Worm (Caenorhabditis elegans) whole organism, L4/young adult: ENCODE measurements around the gene C17B7.4.

ENCODE experiments used
- W03F9.2 ChIP-seq: fragments of 150-350 bp; optimal IDR thresholded peaks from 2 replicates; lab custom pipeline; 2014; ENCODE audit warnings: missing biosample characterization, missing genetic modification characterization
- him-1 ChIP-seq: sonication (generic microtip); optimal IDR thresholded peaks from 2 replicates; lab custom pipeline; 2016; ENCODE audit warnings: missing genotype, missing genetic modification reagents, missing genetic modification characterization, missing compliant biosample characterization

DNA sequence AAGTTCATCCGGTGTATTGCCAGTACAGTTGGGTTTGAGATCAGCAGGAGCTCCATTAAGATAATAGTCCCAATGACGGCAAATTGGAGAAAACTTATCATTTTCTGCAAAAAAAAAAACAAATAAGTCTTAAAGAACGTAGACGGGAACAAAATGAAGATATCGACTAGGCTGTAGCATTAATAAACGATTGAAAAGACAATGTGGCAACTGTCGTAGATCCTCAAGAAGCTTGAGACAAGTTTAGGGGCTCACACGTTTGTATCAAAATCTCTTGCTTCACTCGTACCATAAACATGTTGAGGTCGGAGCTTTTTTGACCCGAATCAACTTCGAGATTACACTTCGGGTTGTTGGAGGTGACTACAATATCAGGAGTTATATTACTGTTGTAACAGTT lies 19.1 kb upstream of the C17B7.4 start, which contains the start of gene F35F10.14:
- no peak for TF ChIP-seq W03F9.2 (tag; lab: Kevin White, UChicago)
- no peak for TF ChIP-seq him-1 (tag; lab: Kevin White, UChicago)
